Fruit fly (Drosophila melanogaster) whole organism, wandering third instar larva: ENCODE measurements around the gene CG13252.

Experiments used
- CG32264 ChIP-seq: fragments of 200-800 bp; sonication (Bioruptor generic); optimal IDR thresholded peaks from 2 replicates; lab custom pipeline; 2016; ENCODE audit warnings: missing biosample characterization, missing genetic modification characterization
- CG9705 ChIP-seq: fragments of 200-800 bp; sonication (Bioruptor generic); optimal IDR thresholded peaks from 2 replicates; lab custom pipeline; 2018; ENCODE audit warnings: missing biosample characterization, mild to moderate bottlenecking, missing genetic modification characterization
- Myc ChIP-seq: fragments of >200 bp; optimal IDR thresholded peaks from 2 replicates; lab custom pipeline; 2017
- OdsH ChIP-seq: fragments of 200-800 bp; sonication (Bioruptor generic); optimal IDR thresholded peaks from 2 replicates; lab custom pipeline; 2016; ENCODE audit warnings: missing biosample characterization, mild to moderate bottlenecking, missing genetic modification characterization
- Vsx2 ChIP-seq: fragments of 200-300, 225-300 bp; sonication (Bioruptor generic); optimal IDR thresholded peaks from 2 replicates; lab custom pipeline; 2018; ENCODE audit warnings: missing biosample characterization, missing genetic modification characterization; ENCODE audit not compliant: partially characterized antibody
- br ChIP-seq: fragments of 200-800 bp; sonication (Bioruptor generic); optimal IDR thresholded peaks from 2 replicates; lab custom pipeline; 2016; ENCODE audit warnings: missing biosample characterization, missing genetic modification characterization
- dl ChIP-seq, 2 experiments: fragments of 175-275, 200-275 bp in 1 of 2; fragments of 200-275 bp in 1 of 2; sonication (Bioruptor generic); optimal IDR thresholded peaks; lab custom pipeline; 2018; ENCODE audit warnings: mild to moderate bottlenecking in 2 of 2, missing biosample characterization in 2 of 2, missing genetic modification characterization in 2 of 2, moderate library complexity in 2 of 2; ENCODE audit not compliant: partially characterized antibody in 2 of 2, insufficient read depth in 1 of 2
- dsf ChIP-seq: sonication (Bioruptor generic); optimal IDR thresholded peaks from 2 replicates; lab custom pipeline; 2016; ENCODE audit warnings: missing biosample characterization, missing genetic modification characterization, borderline replicate concordance
- ey ChIP-seq: fragments of 200-800 bp; sonication (Bioruptor generic); optimal IDR thresholded peaks from 2 replicates; lab custom pipeline; 2016; ENCODE audit warnings: missing biosample characterization, missing genetic modification characterization
- fru ChIP-seq: fragments of 200-800 bp; sonication (Bioruptor generic); optimal IDR thresholded peaks from 3 replicates; lab custom pipeline; 2016; ENCODE audit warnings: missing biosample characterization, mild to moderate bottlenecking, missing genetic modification characterization
- lola ChIP-seq: fragments of >200 bp; optimal IDR thresholded peaks from 2 replicates; lab custom pipeline; 2017; ENCODE audit warnings: missing biosample characterization, missing genetic modification characterization
- psq ChIP-seq: fragments of 200-800 bp; sonication (Bioruptor generic); optimal IDR thresholded peaks from 3 replicates; lab custom pipeline; 2017; ENCODE audit warnings: missing biosample characterization, mild to moderate bottlenecking, missing genetic modification characterization, moderate library complexity
- rgr ChIP-seq: fragments of 200-800 bp; sonication (Bioruptor generic); optimal IDR thresholded peaks from 3 replicates; lab custom pipeline; 2016; ENCODE audit warnings: missing biosample characterization, mild to moderate bottlenecking, missing genetic modification characterization
- sage ChIP-seq: fragments of 200-800 bp; sonication (Bioruptor generic); optimal IDR thresholded peaks from 2 replicates; lab custom pipeline; 2016; ENCODE audit warnings: missing biosample characterization, mild to moderate bottlenecking, missing genetic modification characterization

- no peak for TF ChIP-seq br
- TF ChIP-seq sage (GFP tag; lab: Kevin White, UChicago) = no peak
- peak; percentile 41 for TF ChIP-seq ey
- no peak for TF ChIP-seq lola (GFP tag; lab: Kevin White, UChicago)
- no peak for TF ChIP-seq Vsx2 (GFP tag; lab: Kevin White, UChicago)
- peak; percentile 37 for TF ChIP-seq psq (GFP tag; lab: Kevin White, UChicago)
- TF ChIP-seq dsf = no peak
- TF ChIP-seq OdsH (GFP tag; lab: Kevin White, UChicago) = no peak
- no peak for TF ChIP-seq rgr (GFP tag; lab: Kevin White, UChicago)
- no peak for TF ChIP-seq CG9705 (GFP tag; lab: Kevin White, UChicago)
- TF ChIP-seq dl (GFP tag; optimal IDR thresholded peaks at IDR 0.05; lab: Kevin White, UChicago; ENCODE audit: insufficient read depth in 1 of 2, partially characterized antibody in 2 of 2) = peak in 1 of 2 experiments; percentile 1
- no peak for TF ChIP-seq CG32264 (GFP tag; lab: Kevin White, UChicago)
- peak; percentile 55 for TF ChIP-seq fru (GFP tag; lab: Kevin White, UChicago)
- TF ChIP-seq Myc (lab: Kevin White, UChicago) = no peak
Measured at dm6 chr3L:20688194-20688785, 42.1 kb upstream of the CG13252 start.
